Fruit fly (Drosophila melanogaster) whole organism, embryonic: Measurements from ENCODE around the gene sdk.

ENCODE experiments used
- BEAF-32 ChIP-seq: fragments of 200-800 bp; sonication (Bioruptor generic); optimal IDR thresholded peaks from 3 replicates; lab custom pipeline; 2017; ENCODE audit warnings: missing biosample characterization, missing genetic modification characterization, mild to moderate bottlenecking, moderate library complexity, missing genetic modification reagents
- CG10431 ChIP-seq: fragments of 200-800 bp; sonication (Bioruptor generic); optimal IDR thresholded peaks from 3 replicates; lab custom pipeline; 2018; ENCODE audit warnings: missing biosample characterization, mild to moderate bottlenecking, missing genetic modification characterization
- CG11504 ChIP-seq: fragments of 200-800 bp; sonication (Bioruptor generic); optimal IDR thresholded peaks from 3 replicates; lab custom pipeline; 2019; ENCODE audit warnings: missing biosample characterization, mild to moderate bottlenecking, missing genetic modification characterization, moderate library complexity
- CG12236 ChIP-seq: fragments of 200-800 bp; sonication (Bioruptor generic); optimal IDR thresholded peaks from 2 replicates; lab custom pipeline; 2016; ENCODE audit warnings: missing biosample characterization, missing genetic modification characterization
- CG15011 ChIP-seq: fragments of 200-800 bp; sonication (Bioruptor generic); optimal IDR thresholded peaks from 3 replicates; lab custom pipeline; 2018; ENCODE audit warnings: missing biosample characterization, mild to moderate bottlenecking, missing genetic modification characterization
- CG1529 ChIP-seq: fragments of 200-800 bp; sonication (Bioruptor generic); optimal IDR thresholded peaks from 3 replicates; lab custom pipeline; 2018; ENCODE audit warnings: missing biosample characterization, missing genetic modification characterization
- CG15479 ChIP-seq: fragments of 200-800 bp; sonication (Bioruptor generic); optimal IDR thresholded peaks from 3 replicates; lab custom pipeline; 2019; ENCODE audit warnings: missing biosample characterization, mild to moderate bottlenecking, missing genetic modification characterization, moderate library complexity
- CG18619 ChIP-seq: fragments of 200-800 bp; sonication (Bioruptor generic); optimal IDR thresholded peaks from 3 replicates; lab custom pipeline; 2017; ENCODE audit warnings: missing biosample characterization, mild to moderate bottlenecking, missing genetic modification characterization
- CG3065 ChIP-seq: fragments of 200-800 bp; sonication (Bioruptor generic); optimal IDR thresholded peaks from 2 replicates; lab custom pipeline; 2016; ENCODE audit warnings: missing biosample characterization, missing genetic modification characterization
- CG31365 ChIP-seq: fragments of 200-800 bp; sonication (Bioruptor generic); optimal IDR thresholded peaks from 2 replicates; lab custom pipeline; 2018; ENCODE audit warnings: missing biosample characterization, mild to moderate bottlenecking, missing genetic modification characterization
- CG5245 ChIP-seq: fragments of 200-800 bp; sonication (Bioruptor generic); optimal IDR thresholded peaks from 3 replicates; lab custom pipeline; 2016; ENCODE audit warnings: missing biosample characterization, missing genetic modification characterization
- CG6683 ChIP-seq: fragments of 200-800 bp; sonication (Bioruptor generic); optimal IDR thresholded peaks from 2 replicates; lab custom pipeline; 2017; ENCODE audit warnings: missing biosample characterization, mild to moderate bottlenecking, missing genetic modification characterization, missing genetic modification reagents
- CrebB ChIP-seq: fragments of 200-800 bp; sonication (Bioruptor generic); optimal IDR thresholded peaks from 3 replicates; lab custom pipeline; 2018; ENCODE audit warnings: missing biosample characterization, mild to moderate bottlenecking, missing genetic modification characterization
- Dref ChIP-seq: fragments of 200-800 bp; sonication (Bioruptor generic); IDR thresholded peaks from 2 replicates; pipeline ENCODE4 v1.3.6; 2022; ENCODE audit warnings: missing biosample characterization, missing genetic modification characterization
- Drgx ChIP-seq: fragments of 200-800 bp; sonication (Bioruptor generic); IDR thresholded peaks from 2 replicates; pipeline ENCODE4 v1.3.6; 2022; ENCODE audit warnings: missing biosample characterization, missing genetic modification characterization
- HHEX ChIP-seq: fragments of 200-800 bp; sonication (Bioruptor generic); optimal IDR thresholded peaks from 3 replicates; lab custom pipeline; 2017; ENCODE audit warnings: missing biosample characterization, mild to moderate bottlenecking, missing genetic modification characterization, missing genetic modification reagents
- Hr3 ChIP-seq: fragments of 200-800 bp; sonication (Bioruptor generic); optimal IDR thresholded peaks from 3 replicates; lab custom pipeline; 2016; ENCODE audit warnings: missing biosample characterization, missing genetic modification characterization
- Hr78 ChIP-seq, 2 experiments: fragments of 200-800 bp in 1 of 2; fragments of >200 bp in 1 of 2; sonication (Bioruptor generic) in 1 of 2; optimal IDR thresholded peaks; 2 replicates each; lab custom pipeline; 2017 to 2019; ENCODE audit warnings: missing biosample characterization in 2 of 2, missing genetic modification characterization in 2 of 2, mild to moderate bottlenecking in 1 of 2, moderate library complexity in 1 of 2
- Hsf ChIP-seq: fragments of 200-800 bp; sonication (Bioruptor generic); optimal IDR thresholded peaks from 3 replicates; lab custom pipeline; 2016; ENCODE audit warnings: missing biosample characterization, missing genetic modification characterization
- Kr ChIP-seq: fragments of 200-800 bp; sonication (Bioruptor generic); optimal IDR thresholded peaks from 2 replicates; lab custom pipeline; 2017; ENCODE audit warnings: missing biosample characterization, mild to moderate bottlenecking, missing genetic modification characterization
- MESR4 ChIP-seq: fragments of 200-800 bp; sonication (Bioruptor generic); optimal IDR thresholded peaks from 2 replicates; lab custom pipeline; 2018; ENCODE audit warnings: missing biosample characterization, mild to moderate bottlenecking, missing genetic modification characterization, moderate library complexity
- Med ChIP-seq: fragments of 200-800 bp; sonication (Bioruptor generic); peaks from one replicate; lab custom pipeline; 2016; ENCODE audit warnings: missing biosample characterization, missing genetic modification characterization, mild to moderate bottlenecking, inconsistent platforms, moderate library complexity
- Oaz ChIP-seq: fragments of 200-800 bp; sonication (Bioruptor generic); IDR thresholded peaks from 2 replicates; pipeline ENCODE4 v1.3.6; 2022; ENCODE audit warnings: missing biosample characterization, missing genetic modification characterization
- ase ChIP-seq: fragments of 200-800 bp; sonication (Bioruptor generic); IDR thresholded peaks from 3 replicates; pipeline ENCODE4 v1.3.6; 2022; ENCODE audit warnings: missing biosample characterization, missing genetic modification characterization
- bsh ChIP-seq, 2 experiments: fragments of 200-800 bp; sonication (Bioruptor generic); optimal IDR thresholded peaks; 2 replicates each; lab custom pipeline; 2017 to 2018; ENCODE audit warnings: mild to moderate bottlenecking in 2 of 2, missing biosample characterization in 2 of 2, missing genetic modification characterization in 2 of 2, moderate library complexity in 1 of 2
- chif ChIP-seq, 2 experiments: fragments of 200-800 bp; sonication (Bioruptor generic); optimal IDR thresholded peaks; 3 replicates each; lab custom pipeline; 2016; ENCODE audit warnings: missing biosample characterization in 2 of 2, missing genetic modification characterization in 2 of 2
- ci ChIP-seq: fragments of 200-800 bp; sonication (Bioruptor generic); IDR thresholded peaks from 3 replicates; pipeline ENCODE4 v1.3.6; 2022; ENCODE audit warnings: missing biosample characterization, missing genetic modification characterization
- crp ChIP-seq, 2 experiments: fragments of 200-800 bp; sonication (Bioruptor generic); optimal IDR thresholded peaks; 2 replicates in 1 of 2; 3 replicates in 1 of 2; lab custom pipeline; 2017; ENCODE audit warnings: missing biosample characterization in 2 of 2, missing genetic modification characterization in 2 of 2, mild to moderate bottlenecking in 1 of 2, moderate library complexity in 1 of 2
- emc ChIP-seq: fragments of 200-800 bp; sonication (Bioruptor generic); optimal IDR thresholded peaks from 2 replicates; lab custom pipeline; 2016; ENCODE audit warnings: missing biosample characterization, missing genetic modification characterization
- eve ChIP-seq, 2 experiments: fragments of >200 bp; optimal IDR thresholded peaks; 2 replicates each; lab custom pipeline; 2017; ENCODE audit warnings: missing biosample characterization in 2 of 2, missing genetic modification characterization in 2 of 2
- gfzf ChIP-seq: fragments of 200-800 bp; sonication (Bioruptor generic); optimal IDR thresholded peaks from 2 replicates; lab custom pipeline; 2016; ENCODE audit warnings: missing biosample characterization, mild to moderate bottlenecking, missing genetic modification characterization, moderate library complexity
- insv ChIP-seq, 2 experiments: fragments of 200-800 bp; sonication (Bioruptor generic); optimal IDR thresholded peaks; 3 replicates each; lab custom pipeline; 2016 to 2018; ENCODE audit warnings: missing biosample characterization in 2 of 2, missing genetic modification characterization in 2 of 2
- lab ChIP-seq: fragments of 200-800 bp; sonication (Bioruptor generic); optimal IDR thresholded peaks from 3 replicates; lab custom pipeline; 2017; ENCODE audit warnings: missing biosample characterization, missing genetic modification characterization, mild to moderate bottlenecking, moderate library complexity, missing genetic modification reagents
- lilli ChIP-seq: fragments of 200-800 bp; sonication (Bioruptor generic); optimal IDR thresholded peaks from 3 replicates; lab custom pipeline; 2016; ENCODE audit warnings: missing biosample characterization, missing genetic modification characterization
- ranshi ChIP-seq: fragments of 200-800 bp; sonication (Bioruptor generic); IDR thresholded peaks from 2 replicates; pipeline ENCODE4 v1.3.6; 2022; ENCODE audit warnings: missing biosample characterization, missing genetic modification characterization
- sens ChIP-seq: fragments of 200-800 bp; sonication (Bioruptor generic); peaks from one replicate; lab custom pipeline; 2016; ENCODE audit warnings: missing biosample characterization, missing genetic modification characterization
- ssp ChIP-seq: fragments of 200-800 bp; sonication (Bioruptor generic); IDR thresholded peaks from 2 replicates; pipeline ENCODE4 v1.3.6; 2022; ENCODE audit warnings: missing biosample characterization, missing genetic modification characterization
- tll ChIP-seq, 2 experiments: fragments of 200-800 bp in 1 of 2; fragments of >200 bp in 1 of 2; sonication (Bioruptor generic) in 1 of 2; optimal IDR thresholded peaks; 2 replicates each; lab custom pipeline; 2017 to 2019; ENCODE audit warnings: missing biosample characterization in 2 of 2, missing genetic modification characterization in 2 of 2, mild to moderate bottlenecking in 1 of 2, moderate library complexity in 1 of 2
- toy ChIP-seq: fragments of 200-800 bp; sonication (Bioruptor generic); IDR thresholded peaks from 2 replicates; pipeline ENCODE4 v1.3.6; 2022; ENCODE audit warnings: missing biosample characterization, missing genetic modification characterization
- trh ChIP-seq: fragments of 200-800 bp; sonication (Bioruptor generic); optimal IDR thresholded peaks from 2 replicates; lab custom pipeline; 2016; ENCODE audit warnings: missing biosample characterization, missing genetic modification characterization
- twi ChIP-seq: fragments of 200-800 bp; optimal IDR thresholded peaks from 2 replicates; lab custom pipeline; 2019; ENCODE audit warnings: missing biosample characterization, mild to moderate bottlenecking, missing genetic modification characterization, moderate library complexity

Gene sdk

dm6 chrX:715383-715782, 28.7 kb downstream of the sdk start:
- no peak for TF ChIP-seq CG6683
- TF ChIP-seq CG3065 (GFP tag; lab: Kevin White, UChicago): no peak
- no peak for TF ChIP-seq lab (GFP tag; lab: Kevin White, UChicago)
- no peak for TF ChIP-seq eve (GFP tag; optimal IDR thresholded peaks at IDR 0.05; lab: Kevin White, UChicago)
- peak; percentile 62 for TF ChIP-seq Drgx (GFP tag; lab: Robert Waterston, UW)

- peak; percentile 93 for TF ChIP-seq CG10431
- TF ChIP-seq crp (GFP tag; optimal IDR thresholded peaks at IDR 0.05; lab: Kevin White, UChicago): no peak
- peak; percentile 9 for TF ChIP-seq sens (GFP tag; lab: Kevin White, UChicago)
Observed at dm6 chrX:717893-718292, 31.3 kb downstream of the sdk start.

- TF ChIP-seq ase (GFP tag; lab: Robert Waterston, UW) (no peak), emc (GFP tag; lab: Kevin White, UChicago) (no peak), BEAF-32 (no peak), Hr3 (GFP tag; lab: Kevin White, UChicago) (no peak), CG1529 (GFP tag; lab: Kevin White, UChicago) (no peak), lilli (GFP tag; lab: Kevin White, UChicago) (no peak), sens (GFP tag; lab: Kevin White, UChicago) (peak; percentile 2), CrebB (tag; lab: Kevin White, UChicago) (no peak), CG18619 (no peak), CG12236 (GFP tag; lab: Kevin White, UChicago) (no peak), CG11504 (tag; lab: Kevin White, UChicago) (no peak), CG15479 (GFP tag; lab: Kevin White, UChicago) (peak; percentile 88), ci (no peak), trh (no peak), twi (peak; percentile 95), chif (GFP tag; optimal IDR thresholded peaks at IDR 0.05; lab: Kevin White, UChicago) (no peak), ssp (no peak), toy (no peak), tll (GFP tag; optimal IDR thresholded peaks at IDR 0.05; lab: Kevin White, UChicago) (peak in 1 of 2 experiments; percentile 19), ranshi (GFP tag; lab: Robert Waterston, UW) (no peak), Hsf (no peak), MESR4 (no peak), Dref (GFP tag; lab: Robert Waterston, UW) (no peak), CG15011 (GFP tag; lab: Kevin White, UChicago) (no peak), gfzf (GFP tag; lab: Kevin White, UChicago) (no peak)
- TF ChIP-seq, all 482 proteins: peak for 4
Observed at dm6 chrX:718945-719344, 32.3 kb downstream of the sdk start.

dm6 chrX:724496-724895, 37.9 kb downstream of the sdk start:
- TF ChIP-seq Hr78 (GFP tag; optimal IDR thresholded peaks at IDR 0.05; lab: Kevin White, UChicago) (no peak), CG31365 (tag; lab: Kevin White, UChicago) (no peak), insv (GFP tag; optimal IDR thresholded peaks at IDR 0.05; lab: Kevin White, UChicago) (no peak), Hsf (no peak), Drgx (GFP tag; lab: Robert Waterston, UW) (peak; percentile 39; the same call in 1 of the 2 replicates), CG5245 (GFP tag; lab: Kevin White, UChicago) (no peak), bsh (GFP tag; optimal IDR thresholded peaks at IDR 0.05; lab: Kevin White, UChicago) (peak; percentile 3 to 16), HHEX (GFP tag; lab: Kevin White, UChicago) (no peak), Oaz (no peak), Kr (GFP tag; lab: Kevin White, UChicago) (no peak), Med (GFP tag; lab: Kevin White, UChicago) (no peak)
